Worm (Caenorhabditis elegans): ENCODE measurements around the gene F47D12.6.

Gene F47D12.6

DNA sequence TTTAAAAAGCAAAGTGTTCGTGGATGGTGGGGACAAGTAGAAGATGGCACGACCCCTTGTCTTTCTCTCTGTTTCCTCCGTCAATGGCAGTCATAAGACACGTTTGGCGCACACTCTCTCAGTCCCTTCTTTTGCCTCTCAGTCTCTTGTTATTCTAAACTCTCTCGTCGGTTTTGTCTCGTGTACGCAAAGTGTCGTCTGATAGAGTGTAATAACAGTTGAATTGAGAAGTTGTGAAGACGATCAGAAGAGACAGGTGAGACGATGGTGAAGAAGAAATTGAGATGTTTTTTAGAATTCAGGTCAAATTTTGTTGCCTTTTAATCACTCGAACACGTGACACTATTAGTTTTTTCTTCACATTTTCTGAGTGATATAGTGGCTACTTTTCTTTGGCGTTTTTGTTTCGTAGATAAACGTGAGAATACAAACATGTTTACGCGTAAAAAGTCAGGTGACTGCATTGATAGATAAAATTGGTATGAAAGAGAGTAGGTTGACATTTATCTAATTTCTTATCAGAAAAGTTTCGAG, 16.1 kb upstream of the F47D12.6 start, which contains the start of gene F47D12.9:
F47D12.9 (minus strand) TSS at position 267 of the 534 bp plus-strand sequence.
- TF ChIP-seq hlh-30 (tag; optimal IDR thresholded peaks at IDR 0.05; ENCODE audit: insufficient read depth) (peak; percentile 97), ceh-34 (tag; optimal IDR thresholded peaks at IDR 0.05) (no peak), ceh-18 (tag; optimal IDR thresholded peaks at IDR 0.05) (peak; percentile 46), pax-1 (tag; optimal IDR thresholded peaks at IDR 0.05) (no peak), ama-1 (optimal IDR thresholded peaks at IDR 0.05) (no peak), npax-4 (tag; optimal IDR thresholded peaks at IDR 0.05) (no peak), ceh-2 (tag; optimal IDR thresholded peaks at IDR 0.05) (no peak), ceh-24 (tag; optimal IDR thresholded peaks at IDR 0.05) (no peak), nfya-1 (tag; optimal IDR thresholded peaks at IDR 0.05) (peak; percentile 51), sox-2 (GFP tag; IDR thresholded peaks at IDR 0.05) (peak; percentile 25; the same call in 1 of the 2 replicates), ets-4 (tag; optimal IDR thresholded peaks at IDR 0.05) (no peak), F13H6.1 (tag; optimal IDR thresholded peaks at IDR 0.05) (no peak), fax-1 (tag; optimal IDR thresholded peaks at IDR 0.05) (no peak), unc-55 (GFP tag; optimal IDR thresholded peaks at IDR 0.05) (peak; percentile 11), ceh-31 (tag; optimal IDR thresholded peaks at IDR 0.05) (peak; percentile 58), elt-2 (tag; optimal IDR thresholded peaks at IDR 0.05) (peak; percentile 81)

DNA sequence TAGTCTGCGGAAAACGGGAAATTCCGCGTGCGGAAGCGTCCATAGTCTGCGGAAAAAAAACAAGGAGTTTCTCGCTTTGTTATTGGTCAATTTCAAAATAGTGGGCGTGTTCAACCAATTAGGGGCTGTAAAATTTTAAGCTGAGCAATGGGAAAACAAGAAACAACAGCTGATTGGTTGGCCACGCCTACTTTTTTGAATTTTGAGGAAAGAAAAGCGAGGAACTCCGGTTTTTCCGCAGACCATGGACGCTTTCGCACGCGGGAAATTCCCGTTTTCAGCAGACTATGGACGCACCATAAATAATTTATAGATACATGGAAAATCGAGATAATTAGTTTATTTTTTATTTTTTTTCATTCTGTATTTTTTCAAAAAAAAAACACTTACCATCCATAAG, 14.6 kb upstream of the F47D12.6 start:
- TF ChIP-seq nfya-1 (tag; optimal IDR thresholded peaks at IDR 0.05), result peak; percentile 23

DNA sequence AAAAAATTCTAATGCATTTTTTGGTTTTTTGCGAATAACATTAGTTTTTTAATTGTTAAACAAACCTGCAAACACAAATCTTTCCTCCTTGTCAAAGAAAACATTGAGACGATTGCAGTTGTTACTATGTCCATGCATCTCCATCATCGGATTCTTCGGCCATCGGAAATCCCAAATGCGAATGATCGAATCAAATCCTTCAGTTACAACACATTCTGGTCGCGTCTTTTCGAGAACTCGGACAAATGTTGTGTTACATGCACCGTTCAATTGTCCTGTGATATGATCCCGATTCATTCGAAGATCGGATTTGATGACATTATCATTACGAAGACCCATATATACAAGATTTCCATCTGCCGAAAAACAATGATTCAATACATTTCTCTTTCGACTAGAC, 13.2 kb upstream of the F47D12.6 start:
- TF ChIP-seq hlh-13 (GFP tag; optimal IDR thresholded peaks at IDR 0.05) (no peak), tbx-7 (tag; optimal IDR thresholded peaks at IDR 0.05) (no peak), elt-2 (tag; optimal IDR thresholded peaks at IDR 0.05) (no peak), odd-2 (tag; optimal IDR thresholded peaks at IDR 0.05) (no peak), unc-42 (tag; optimal IDR thresholded peaks at IDR 0.05) (no peak), tbx-2 (tag; optimal IDR thresholded peaks at IDR 0.05) (no peak), syd-9 (tag; optimal IDR thresholded peaks at IDR 0.05) (no peak)

DNA sequence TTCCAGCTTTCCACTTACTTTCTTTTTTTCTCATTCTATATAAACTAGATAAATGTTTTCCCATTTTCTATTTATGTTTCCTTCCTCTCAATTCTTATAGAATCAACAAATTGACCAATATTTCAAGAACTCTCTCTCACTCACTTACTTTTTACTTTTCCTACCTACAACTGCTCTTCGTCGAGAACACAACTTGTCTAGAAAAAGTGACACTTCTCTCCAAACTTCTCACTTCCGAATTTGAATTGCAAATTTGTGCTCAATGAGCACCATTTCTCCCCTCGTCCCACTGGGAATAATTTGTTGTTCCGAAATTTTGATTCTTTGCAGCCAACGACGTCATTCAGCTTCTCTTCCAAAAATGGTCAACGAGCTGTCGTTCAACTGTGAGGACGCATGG, 11.0 kb upstream of the F47D12.6 start, which contains the start of gene F47D12.3:
F47D12.3 (plus strand) TSS at position 331 of the 400 bp plus-strand sequence.
- no peak for TF ChIP-seq ref-2 (tag; optimal IDR thresholded peaks at IDR 0.05)
- no peak for TF ChIP-seq ceh-14 (tag; optimal IDR thresholded peaks at IDR 0.05)
- no peak for TF ChIP-seq hlh-13 (GFP tag; optimal IDR thresholded peaks at IDR 0.05)

DNA sequence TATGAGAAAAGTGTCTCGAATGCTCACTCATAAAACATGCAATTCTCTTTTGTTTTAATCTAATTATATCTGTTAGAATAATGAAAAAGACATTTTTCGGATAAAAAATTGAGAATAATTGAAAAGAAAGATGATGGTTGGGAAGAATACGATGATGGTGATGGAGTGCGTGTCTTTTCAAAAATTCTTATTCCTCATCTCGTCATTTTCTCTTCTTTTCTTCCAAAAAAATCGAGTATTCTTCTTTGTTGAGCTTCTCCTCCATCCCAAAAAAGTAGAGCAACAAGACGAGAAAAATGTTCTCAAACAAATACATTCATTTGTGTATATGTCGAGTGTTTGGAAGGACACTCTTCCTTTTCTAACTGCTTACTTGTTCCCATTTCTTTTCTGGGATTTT, 10.5 kb upstream of the F47D12.6 start:
- TF ChIP-seq elt-2 (tag; optimal IDR thresholded peaks at IDR 0.05) (no peak), ceh-6 (GFP tag; optimal IDR thresholded peaks at IDR 0.05) (no peak), unc-42 (tag; optimal IDR thresholded peaks at IDR 0.05) (no peak), unc-3 (GFP tag; conservative IDR thresholded peaks at IDR 0.05) (no peak), unc-3 (tag; optimal IDR thresholded peaks at IDR 0.05) (no peak), nhr-11 (tag; optimal IDR thresholded peaks at IDR 0.05) (no peak), pha-4 (tag; optimal IDR thresholded peaks at IDR 0.05) (no peak), ref-2 (tag; optimal IDR thresholded peaks at IDR 0.05) (no peak), fax-1 (tag; optimal IDR thresholded peaks at IDR 0.05) (no peak), ceh-22 (tag; optimal IDR thresholded peaks at IDR 0.05) (no peak), ceh-2 (tag; optimal IDR thresholded peaks at IDR 0.05) (no peak), ama-1 (optimal IDR thresholded peaks at IDR 0.05) (no peak)

DNA sequence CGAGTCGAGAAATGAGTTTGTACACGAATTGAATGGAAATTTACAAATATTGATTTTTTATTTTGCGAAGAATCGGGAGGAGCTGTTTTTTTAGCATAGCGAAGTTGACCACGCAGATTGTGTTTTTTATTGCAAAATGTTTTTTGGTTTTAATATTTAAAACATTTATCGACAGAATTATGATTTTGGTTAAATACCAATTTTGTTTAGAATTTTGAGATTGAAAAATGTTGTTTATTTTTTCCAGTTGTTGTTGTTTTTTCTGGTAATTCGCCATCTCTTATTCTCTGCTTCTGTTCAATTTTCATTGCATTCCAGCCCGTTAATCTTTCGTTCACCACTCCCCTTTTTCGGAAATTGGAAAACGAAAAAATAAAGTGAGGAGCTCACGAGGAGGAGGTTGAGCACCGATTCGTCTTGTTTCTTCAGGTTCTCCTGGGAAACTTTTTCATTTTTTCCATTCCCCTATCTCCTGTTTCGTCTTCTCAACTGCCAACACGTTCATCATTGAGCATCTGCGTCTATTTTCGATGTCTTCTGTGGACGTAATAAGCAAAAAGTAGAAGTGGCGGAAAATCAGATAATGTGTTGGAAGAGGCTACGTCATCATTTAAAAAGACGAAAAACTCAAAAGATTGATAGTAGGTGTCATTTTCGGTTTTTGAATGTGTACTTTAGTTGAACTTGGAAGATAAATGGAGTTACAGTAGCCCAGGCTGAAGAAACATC, 9.0 kb upstream of the F47D12.6 start, which contains the start of gene F47D12.7:
F47D12.7 (minus strand) TSS at position 51 of the 729 bp plus-strand sequence.
- TF ChIP-seq pag-3 (tag; optimal IDR thresholded peaks at IDR 0.05; ENCODE audit: borderline replicate concordance) (no peak), sox-2 (GFP tag; IDR thresholded peaks at IDR 0.05) (no peak), hlh-8 (tag; optimal IDR thresholded peaks at IDR 0.05) (no peak), dmd-4 (tag; optimal IDR thresholded peaks at IDR 0.05; ENCODE audit: borderline replicate concordance) (no peak), ceh-6 (GFP tag; optimal IDR thresholded peaks at IDR 0.05) (no peak), ceh-34 (tag; optimal IDR thresholded peaks at IDR 0.05) (no peak), unc-55 (GFP tag; optimal IDR thresholded peaks at IDR 0.05) (no peak), npax-4 (tag; optimal IDR thresholded peaks at IDR 0.05) (no peak), unc-42 (tag; optimal IDR thresholded peaks at IDR 0.05) (no peak), C38D4.7 (GFP tag; optimal IDR thresholded peaks at IDR 0.05) (no peak), rnt-1 (tag; optimal IDR thresholded peaks at IDR 0.05) (no peak), elt-4 (tag; optimal IDR thresholded peaks at IDR 0.05) (no peak), fkh-10 (GFP tag; optimal IDR thresholded peaks at IDR 0.05) (no peak), tbx-7 (tag; optimal IDR thresholded peaks at IDR 0.05) (no peak), dve-1 (tag; optimal IDR thresholded peaks at IDR 0.05) (no peak), fax-1 (tag; optimal IDR thresholded peaks at IDR 0.05) (no peak)
